Worm (Caenorhabditis elegans) whole organism, midembryonic: ENCODE measurements around the gene F07F6.8.

Experiments used
- T22C8.4 ChIP-seq: fragments of 200-800 bp; sonication (Bioruptor generic); IDR thresholded peaks from 2 replicates; pipeline ENCODE4 v1.3.6; 2022; ENCODE audit warnings: missing genetic modification characterization, missing compliant biosample characterization
- cog-1 ChIP-seq: sonication (generic microtip); optimal IDR thresholded peaks from 2 replicates; lab custom pipeline; 2016; ENCODE audit warnings: missing genetic modification characterization, missing compliant biosample characterization
- flt-1 ChIP-seq: fragments of 200-800 bp; sonication (Bioruptor generic); IDR thresholded peaks from 2 replicates; pipeline ENCODE4 v1.3.6; 2022; ENCODE audit warnings: missing genetic modification characterization, missing compliant biosample characterization
- klf-2 ChIP-seq: fragments of 200-800 bp; sonication (Bioruptor generic); conservative IDR thresholded peaks from 2 replicates; pipeline ENCODE4 v1.3.6; 2022; ENCODE audit warnings: missing genetic modification reagents, missing genetic modification characterization, missing compliant biosample characterization
- med-1 ChIP-seq: sonication (generic microtip); optimal IDR thresholded peaks from 2 replicates; lab custom pipeline; 2017; ENCODE audit warnings: missing genetic modification characterization, mild to moderate bottlenecking, missing compliant biosample characterization, antibody characterized with exemption, missing genetic modification reagents; ENCODE audit not compliant: insufficient read depth
- ref-1 ChIP-seq: fragments of 200-800 bp; sonication (Bioruptor generic); conservative IDR thresholded peaks from 2 replicates; pipeline ENCODE4 v1.3.6; 2022; ENCODE audit warnings: missing genetic modification reagents, missing genetic modification characterization, missing compliant biosample characterization
- tab-1 ChIP-seq: fragments of 200-800 bp; sonication (Bioruptor generic); IDR thresholded peaks from 2 replicates; pipeline ENCODE4 v1.3.6; 2022; ENCODE audit warnings: missing genetic modification characterization, missing compliant biosample characterization
- ztf-23 ChIP-seq: fragments of 200-800 bp; sonication (Bioruptor generic); IDR thresholded peaks from 2 replicates; pipeline ENCODE4 v1.3.6; 2022; ENCODE audit warnings: missing genetic modification reagents, missing genetic modification characterization, missing compliant biosample characterization
- ztf-29 ChIP-seq: fragments of 200-800 bp; sonication (Bioruptor generic); IDR thresholded peaks from 2 replicates; pipeline ENCODE4 v1.3.6; 2022; ENCODE audit warnings: missing genetic modification reagents, missing genetic modification characterization, missing compliant biosample characterization

The F07F6.8 gene

DNA sequence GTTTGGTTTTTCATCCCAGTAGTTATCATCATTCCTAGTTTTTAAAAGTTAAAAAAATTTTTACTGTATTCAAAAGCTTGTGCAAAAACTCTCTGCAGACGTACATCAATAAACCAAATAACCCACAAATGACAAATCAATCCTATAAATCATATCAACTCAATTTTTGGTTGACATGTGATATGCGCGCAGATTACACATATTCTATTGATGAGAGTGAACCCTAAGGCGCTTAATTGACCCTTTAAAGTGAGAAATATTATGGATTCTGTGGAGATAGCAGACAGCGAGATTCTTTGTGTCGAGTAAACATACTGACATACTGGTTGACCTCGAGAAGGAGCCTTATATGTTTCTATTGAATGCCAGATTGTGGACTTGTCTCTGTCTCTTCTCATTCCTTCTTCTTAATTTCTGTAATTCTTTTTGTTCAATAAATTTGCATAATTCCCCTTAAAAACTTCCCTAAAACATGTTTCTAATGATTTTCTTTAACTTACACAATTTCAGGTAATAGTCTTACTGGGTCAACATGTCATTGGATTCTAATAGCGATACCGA, 9.2 kb downstream of the F07F6.8 start, which contains the start of gene EEED8.2:
Gene EEED8.2 (plus strand): TSS at position 511 of the 561 bp plus-strand sequence.
- TF ChIP-seq tab-1 (no peak), cog-1 (tag; lab: Kevin White, UChicago) (peak; percentile 11)

DNA sequence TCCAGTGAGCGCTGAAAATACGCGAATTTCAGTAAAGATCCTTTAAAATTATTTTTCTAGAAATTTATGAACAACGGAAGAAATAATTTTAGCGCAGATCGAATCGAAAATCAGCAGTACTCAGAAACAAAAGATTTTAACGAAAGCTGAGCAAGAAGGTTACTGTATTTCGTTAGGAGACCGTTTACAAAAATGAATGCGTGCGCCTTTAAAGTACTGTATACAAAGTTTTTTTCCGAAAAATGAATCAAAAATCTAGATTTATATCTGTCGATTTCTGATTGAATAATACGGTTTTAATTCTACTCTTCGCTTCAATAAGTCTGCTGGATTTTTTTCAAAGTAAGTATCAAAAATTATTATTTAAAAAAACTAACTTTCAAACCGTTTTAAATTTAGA, 11.5 kb downstream of the F07F6.8 start, which contains the start of the genes EEED8.14 and EEED8.3:
Gene EEED8.14 (minus strand): TSS at position 13 of the 400 bp plus-strand sequence.
Gene EEED8.3 (plus strand): TSS at position 237 of the 400 bp plus-strand sequence.
- TF ChIP-seq klf-2 (GFP tag; lab: Robert Waterston, UW) (no peak), ztf-23 (GFP tag; lab: Robert Waterston, UW) (no peak), ztf-29 (GFP tag; lab: Robert Waterston, UW) (no peak), ref-1 (GFP tag; lab: Robert Waterston, UW) (no peak), med-1 (GFP tag; lab: Kevin White, UChicago) (no peak), cog-1 (tag; lab: Kevin White, UChicago) (no peak), flt-1 (no peak), T22C8.4 (GFP tag; lab: Robert Waterston, UW) (no peak), tab-1 (no peak)

DNA sequence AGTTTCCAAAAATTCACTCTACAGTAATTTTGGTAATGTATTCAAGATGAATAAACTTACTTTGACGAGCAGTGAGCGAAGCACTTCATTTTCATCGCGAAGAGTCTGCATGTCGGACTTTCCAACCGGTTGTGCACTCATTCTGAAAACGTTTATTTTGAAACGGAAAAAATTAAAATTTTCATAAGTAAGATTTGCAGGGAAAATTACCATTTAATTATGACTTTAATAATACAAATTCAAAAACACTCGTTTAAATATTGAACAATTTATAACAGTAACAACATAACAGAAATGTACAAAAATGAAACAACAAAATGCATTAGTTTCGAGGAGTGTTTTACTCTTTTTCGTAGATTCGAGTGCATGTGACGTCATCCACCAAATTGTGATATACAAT, 13.1 kb downstream of the F07F6.8 start, which contains the start of the genes EEED8.13 and EEED8.18:
Gene EEED8.13 (minus strand): TSS at position 101 of the 400 bp plus-strand sequence.
Gene EEED8.18 (minus strand): TSS at position 144 of the 400 bp plus-strand sequence.
- TF ChIP-seq ref-1 (GFP tag; lab: Robert Waterston, UW) (no peak), flt-1 (no peak), T22C8.4 (GFP tag; lab: Robert Waterston, UW) (no peak), ztf-29 (GFP tag; lab: Robert Waterston, UW) (no peak), tab-1 (no peak), klf-2 (GFP tag; lab: Robert Waterston, UW) (no peak), cog-1 (tag; lab: Kevin White, UChicago) (no peak), med-1 (GFP tag; lab: Kevin White, UChicago) (no peak), ztf-23 (GFP tag; lab: Robert Waterston, UW) (no peak)

DNA sequence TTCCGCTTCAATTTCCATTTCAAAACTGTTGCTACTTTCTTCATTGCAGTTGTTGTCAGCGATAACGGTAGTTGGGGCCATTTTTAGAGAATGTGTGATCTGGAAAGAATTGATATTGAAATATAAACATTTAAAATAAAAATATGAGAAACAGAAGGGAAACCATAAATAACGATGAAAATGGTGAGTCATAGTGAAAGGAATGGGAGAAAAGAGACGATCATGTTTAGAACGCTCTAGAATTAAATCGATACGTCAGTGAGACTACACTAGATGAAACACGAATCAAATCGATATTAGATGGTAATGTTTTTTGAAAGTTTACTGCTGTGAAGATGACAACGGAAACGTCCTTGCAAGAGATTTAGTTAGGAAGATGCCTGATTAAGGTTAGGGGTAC, 16.6 kb downstream of the F07F6.8 start, which contains the start of the genes EEED8.12 and EEED8.4:
Gene EEED8.12 (minus strand): TSS at position 101 of the 400 bp plus-strand sequence.
Gene EEED8.4 (plus strand): TSS at position 396 of the 400 bp plus-strand sequence.
- TF ChIP-seq T22C8.4 (GFP tag; lab: Robert Waterston, UW): no peak
- TF ChIP-seq klf-2 (GFP tag; lab: Robert Waterston, UW): no peak
- no peak for TF ChIP-seq tab-1
- no peak for TF ChIP-seq ztf-29 (GFP tag; lab: Robert Waterston, UW)
- TF ChIP-seq ztf-23 (GFP tag; lab: Robert Waterston, UW): no peak
- TF ChIP-seq ref-1 (GFP tag; lab: Robert Waterston, UW): no peak
- TF ChIP-seq cog-1 (tag; lab: Kevin White, UChicago): no peak
- TF ChIP-seq flt-1: no peak
- TF ChIP-seq med-1 (GFP tag; lab: Kevin White, UChicago): no peak

DNA sequence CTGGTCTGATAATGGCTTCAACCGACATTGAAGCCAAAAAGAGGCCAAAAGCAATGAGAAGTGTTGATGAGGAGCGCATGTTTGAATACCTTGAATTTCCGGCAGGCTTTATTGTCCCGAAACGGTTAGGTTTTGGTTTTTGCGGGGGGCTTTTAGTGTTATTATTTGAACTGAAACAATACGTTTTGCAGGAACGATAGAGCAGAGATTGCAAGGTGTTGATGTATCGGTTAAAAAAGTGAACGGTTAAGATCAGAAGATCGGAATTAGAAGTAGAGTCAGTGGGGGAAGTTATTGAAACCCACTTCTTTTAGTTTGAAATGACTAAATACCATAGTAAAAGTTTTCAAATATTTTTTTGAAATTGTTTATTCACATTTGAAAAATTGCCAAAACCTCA, 18.0 kb downstream of the F07F6.8 start, which contains the start of gene clec-141:
Gene clec-141 (minus strand): TSS at position 101 of the 400 bp plus-strand sequence.
- no peak for TF ChIP-seq flt-1

DNA sequence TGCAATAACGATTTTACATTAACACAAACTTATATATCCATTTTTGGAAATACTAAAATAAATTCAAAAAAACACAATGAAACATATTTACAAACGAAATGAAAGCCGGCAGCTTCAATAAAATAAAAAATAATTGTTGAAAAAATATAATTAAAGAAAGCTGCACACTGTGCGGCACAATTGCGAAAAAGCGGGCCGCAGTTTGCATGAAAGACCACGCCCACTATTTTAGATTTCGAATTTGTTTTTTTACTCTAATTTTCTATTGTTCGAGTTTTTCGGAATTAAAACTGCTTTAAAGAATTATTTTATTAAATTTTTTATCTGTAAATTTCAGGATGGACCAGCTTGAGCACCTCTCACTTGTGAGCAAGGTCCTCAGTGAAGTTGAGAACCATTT, 26.3 kb downstream of the F07F6.8 start, which contains the start of gene mog-5:
Gene mog-5 (plus strand): TSS at position 338 of the 400 bp plus-strand sequence.
- no peak for TF ChIP-seq ref-1 (GFP tag; lab: Robert Waterston, UW)
- TF ChIP-seq tab-1: 0 out of 2 replicates have a peak, but pooled peaks have one; percentile 58
- peak; percentile 64 for TF ChIP-seq med-1 (GFP tag; lab: Kevin White, UChicago)
- TF ChIP-seq klf-2 (GFP tag; lab: Robert Waterston, UW): no peak; the same call in 1 of the 2 replicates
- 0 out of 2 replicates have a peak, but pooled peaks have one; percentile 29 for TF ChIP-seq flt-1
- peak; percentile 8 for TF ChIP-seq cog-1 (tag; lab: Kevin White, UChicago)
- TF ChIP-seq T22C8.4 (GFP tag; lab: Robert Waterston, UW): no peak
- peak; percentile 68; the same call in 1 of the 2 replicates for TF ChIP-seq ztf-23 (GFP tag; lab: Robert Waterston, UW)
- peak; percentile 87 for TF ChIP-seq ztf-29 (GFP tag; lab: Robert Waterston, UW)

DNA sequence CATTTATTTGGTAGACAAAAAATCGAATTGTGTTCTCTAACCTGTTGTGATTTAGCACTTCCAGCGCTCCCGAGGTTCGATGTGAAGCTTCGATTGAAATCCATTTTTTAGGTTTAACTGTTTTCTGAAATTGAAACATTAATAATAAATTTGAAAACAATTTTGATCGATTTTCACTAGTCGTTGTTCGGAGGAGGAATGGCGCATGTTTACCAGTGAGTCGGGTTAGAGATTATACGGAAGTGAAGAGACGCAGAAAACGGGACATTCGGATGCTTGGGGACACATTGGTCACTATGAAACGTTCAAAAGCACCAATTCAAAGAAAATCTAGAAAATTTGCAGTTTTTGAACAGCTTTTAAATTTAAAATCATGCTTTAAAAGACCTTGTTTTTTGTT, 26.8 kb downstream of the F07F6.8 start, which contains the start of gene fbxl-3:
Gene fbxl-3 (minus strand): TSS at position 124 of the 400 bp plus-strand sequence.
- TF ChIP-seq tab-1: no peak
- TF ChIP-seq klf-2 (GFP tag; lab: Robert Waterston, UW): no peak
- TF ChIP-seq T22C8.4 (GFP tag; lab: Robert Waterston, UW): no peak
- no peak for TF ChIP-seq med-1 (GFP tag; lab: Kevin White, UChicago)
- no peak for TF ChIP-seq cog-1 (tag; lab: Kevin White, UChicago)
- no peak for TF ChIP-seq flt-1
- TF ChIP-seq ztf-23 (GFP tag; lab: Robert Waterston, UW): no peak
- TF ChIP-seq ref-1 (GFP tag; lab: Robert Waterston, UW): no peak
- TF ChIP-seq ztf-29 (GFP tag; lab: Robert Waterston, UW): no peak

DNA sequence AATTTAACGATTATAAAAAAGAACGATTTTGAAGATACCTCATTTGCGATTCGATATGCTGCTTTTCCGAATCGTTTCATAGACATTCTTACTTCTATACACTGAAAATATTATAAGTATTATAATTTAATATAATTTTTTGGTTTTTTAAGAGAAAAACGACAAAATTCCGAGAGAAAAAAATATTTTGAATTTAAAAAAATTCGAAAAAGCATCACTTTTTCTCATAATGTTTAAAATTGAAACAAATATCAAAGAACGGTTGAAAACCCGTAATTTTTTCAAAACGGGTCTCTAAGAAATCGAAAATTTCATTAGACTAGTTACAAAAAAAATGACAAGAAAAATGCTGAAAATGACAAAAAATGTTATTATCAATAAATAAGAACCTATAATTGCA, 29.9 kb downstream of the F07F6.8 start, which contains the start of gene pink-1:
Gene pink-1 (minus strand): TSS at position 101 of the 400 bp plus-strand sequence.
- TF ChIP-seq T22C8.4 (GFP tag; lab: Robert Waterston, UW) (no peak), ztf-29 (GFP tag; lab: Robert Waterston, UW) (no peak)

DNA sequence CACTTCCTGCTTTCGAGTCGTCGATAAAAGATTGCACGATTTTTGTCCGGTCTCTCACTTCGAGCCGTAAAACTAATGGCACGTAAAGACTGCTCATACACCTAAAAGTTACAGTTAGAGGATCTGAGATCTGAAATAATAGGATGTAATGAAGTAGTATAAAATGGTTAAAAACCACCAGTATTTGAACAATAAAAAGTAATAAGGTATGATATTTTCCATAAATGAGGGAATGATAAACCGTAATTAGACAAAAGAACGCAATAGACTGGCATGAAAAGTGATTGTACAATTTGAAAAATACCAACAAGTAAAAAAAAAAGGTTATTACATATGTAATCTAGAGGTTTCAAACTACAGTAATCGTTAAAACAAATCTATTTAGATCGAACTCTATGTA, 32.4 kb downstream of the F07F6.8 start, which contains the start of gene brap-2:
Gene brap-2 (minus strand): TSS at position 101 of the 400 bp plus-strand sequence.
- no peak for TF ChIP-seq ref-1 (GFP tag; lab: Robert Waterston, UW)
- TF ChIP-seq tab-1: no peak
- TF ChIP-seq cog-1 (tag; lab: Kevin White, UChicago): no peak
- no peak for TF ChIP-seq flt-1
- no peak for TF ChIP-seq ztf-23 (GFP tag; lab: Robert Waterston, UW)
